Fruit fly (Drosophila melanogaster): Measurements from ENCODE around the gene CG15864.

CG15864 gene

DNA sequence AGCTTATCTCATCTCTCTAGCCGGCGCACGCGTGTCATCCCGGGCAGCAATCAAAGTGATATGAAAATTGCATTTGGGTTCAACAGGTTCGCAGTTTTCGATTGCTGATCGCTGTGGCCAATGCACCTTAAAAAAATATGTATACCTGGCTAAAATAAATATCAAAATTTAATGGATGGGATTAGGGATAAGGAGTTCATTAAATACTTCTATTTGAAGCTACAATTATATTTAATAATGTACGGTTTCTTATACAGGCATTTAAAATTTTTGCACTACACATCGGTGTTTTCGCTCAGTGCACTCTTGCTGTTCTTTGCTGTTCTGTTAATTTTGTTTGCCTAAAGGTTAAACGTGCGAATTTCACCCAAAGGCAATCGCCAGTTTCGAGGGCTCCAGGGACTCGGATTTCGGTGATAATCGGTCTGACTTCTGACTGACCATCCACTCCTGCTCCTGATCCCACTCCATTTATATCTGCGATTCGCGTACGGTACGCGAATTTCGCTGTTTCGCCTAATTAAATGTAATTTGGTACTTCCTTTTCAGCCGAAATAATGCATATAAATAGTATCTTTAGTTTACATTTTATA is 24.4 kb downstream of the CG15864 start:
- no peak for TF ChIP-seq D1 (tag; optimal IDR thresholded peaks at IDR 0.05)
- TF ChIP-seq fd96Ca (GFP tag; IDR thresholded peaks at IDR 0.05): no peak
- no peak for TF ChIP-seq CG8301 (tag; optimal IDR thresholded peaks at IDR 0.05)
- TF ChIP-seq Snoo (tag; optimal IDR thresholded peaks at IDR 0.05): peak; percentile 56

DNA sequence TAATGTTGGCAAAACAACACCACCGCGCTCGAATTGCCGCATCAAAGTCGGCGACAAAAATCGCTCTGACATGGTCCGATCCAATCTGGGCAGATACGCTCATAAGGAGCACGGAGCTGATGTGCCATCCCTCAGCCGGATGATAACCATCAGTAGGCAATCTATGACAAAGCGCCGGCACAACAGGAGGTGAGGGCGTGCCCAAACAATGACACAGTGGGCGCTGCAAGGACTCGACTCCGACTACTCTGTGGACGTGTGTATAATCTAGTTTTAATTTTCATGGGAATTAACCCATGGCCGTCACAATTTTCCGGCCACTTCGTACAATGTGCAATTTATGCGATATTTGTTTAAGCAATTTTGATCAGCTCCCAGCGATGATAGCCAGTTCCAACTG is 26.8 kb downstream of the CG15864 start:
- no peak for TF ChIP-seq CG8301 (tag; optimal IDR thresholded peaks at IDR 0.05)
- TF ChIP-seq CG13204 (GFP tag; optimal IDR thresholded peaks at IDR 0.05): no peak
- TF ChIP-seq CG8159 (tag; optimal IDR thresholded peaks at IDR 0.05): no peak
- TF ChIP-seq CG17806 (tag; optimal IDR thresholded peaks at IDR 0.05): no peak
- TF ChIP-seq CG34367 (tag; optimal IDR thresholded peaks at IDR 0.05): no peak
- TF ChIP-seq Pif1B (GFP tag; optimal IDR thresholded peaks at IDR 0.05): no peak
- TF ChIP-seq CG4496 (GFP tag; IDR thresholded peaks at IDR 0.05): no peak
- no peak for TF ChIP-seq fd96Ca (GFP tag; IDR thresholded peaks at IDR 0.05)
- TF ChIP-seq CG32121 (GFP tag; IDR thresholded peaks at IDR 0.05): no peak
- no peak for TF ChIP-seq D1 (tag; optimal IDR thresholded peaks at IDR 0.05)
- TF ChIP-seq CG9948 (tag; optimal IDR thresholded peaks at IDR 0.05): no peak
- TF ChIP-seq Ets98B (GFP tag; IDR thresholded peaks at IDR 0.05): no peak
- no peak for TF ChIP-seq rn (GFP tag; IDR thresholded peaks at IDR 0.05)
- no peak for TF ChIP-seq EcR (GFP tag; optimal IDR thresholded peaks at IDR 0.05)
- no peak for TF ChIP-seq gl (tag; optimal IDR thresholded peaks at IDR 0.05)
- TF ChIP-seq Pif1A (GFP tag; optimal IDR thresholded peaks at IDR 0.05): no peak
- no peak for TF ChIP-seq CG10348 (GFP tag; IDR thresholded peaks at IDR 0.05)
- TF ChIP-seq Snoo (tag; optimal IDR thresholded peaks at IDR 0.05): no peak

DNA sequence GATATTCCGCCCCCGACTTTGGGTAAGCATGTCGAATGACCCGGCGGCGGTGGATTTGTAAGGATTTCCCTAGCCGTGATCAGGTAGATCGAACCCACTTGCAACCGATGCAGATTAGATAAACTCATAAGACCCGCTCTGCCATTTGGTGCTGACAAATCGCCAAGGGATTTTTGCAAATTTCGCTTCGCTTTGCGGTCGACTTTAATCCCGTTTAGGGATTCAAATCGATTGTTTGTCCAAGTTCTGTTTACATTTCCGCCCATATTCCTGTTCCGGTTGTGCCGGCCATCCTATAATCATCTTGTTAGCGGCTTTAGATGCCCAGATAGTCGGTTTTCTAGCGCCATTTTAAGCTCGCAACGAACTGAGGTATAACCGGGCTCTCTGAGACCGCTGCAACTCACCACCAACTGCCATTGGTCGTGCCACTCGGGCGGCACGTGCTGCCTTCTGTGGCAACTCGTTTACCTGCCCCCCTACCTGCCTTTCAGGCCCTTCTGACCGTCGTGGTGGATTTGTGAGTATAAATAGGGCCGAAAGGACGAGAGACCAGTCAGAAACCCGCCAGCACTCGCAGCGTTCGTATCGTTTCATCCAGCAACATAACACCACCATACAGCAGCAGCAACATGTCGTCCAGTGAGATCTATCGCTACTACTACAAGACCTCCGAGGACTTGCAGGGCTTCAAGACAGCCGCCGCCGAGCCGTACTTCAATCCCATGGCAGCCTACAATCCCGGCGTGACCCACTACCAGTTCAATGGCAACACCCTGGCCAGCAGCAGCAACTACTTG is 29.5 kb downstream of the CG15864 start, which contains the start of gene ato:
Gene ato (plus strand): TSS at position 559 of the 800 bp plus-strand sequence.
- no peak for TF ChIP-seq Pif1B (GFP tag; optimal IDR thresholded peaks at IDR 0.05)
- TF ChIP-seq fd96Ca (GFP tag; IDR thresholded peaks at IDR 0.05): no peak
- peak; percentile 18 for TF ChIP-seq CG13204 (GFP tag; optimal IDR thresholded peaks at IDR 0.05)

DNA sequence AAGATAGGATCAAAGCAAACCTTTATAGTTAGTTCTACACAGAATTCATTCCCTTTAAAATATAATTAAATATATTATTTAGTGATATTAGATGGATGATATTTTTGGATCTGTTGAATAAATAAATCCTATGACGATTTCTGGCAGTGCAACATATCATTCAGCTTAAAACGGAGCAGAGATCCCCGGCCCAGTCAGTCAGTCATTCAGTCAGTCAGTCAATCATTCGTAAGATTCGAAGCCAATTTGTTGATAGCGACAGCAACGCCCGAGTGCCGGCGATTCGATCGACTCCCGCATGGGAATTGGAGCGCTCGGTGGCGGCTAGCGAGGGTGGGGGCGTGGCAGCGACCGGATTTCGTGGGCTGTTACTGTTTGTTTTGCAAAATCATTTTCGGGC is 31.7 kb downstream of the CG15864 start:
- TF ChIP-seq Snoo (tag; optimal IDR thresholded peaks at IDR 0.05) (no peak), Pif1B (GFP tag; optimal IDR thresholded peaks at IDR 0.05) (no peak), Ets98B (GFP tag; IDR thresholded peaks at IDR 0.05) (no peak), CG12605 (GFP tag; IDR thresholded peaks at IDR 0.05) (no peak), CG10348 (GFP tag; IDR thresholded peaks at IDR 0.05) (no peak), CG17806 (tag; optimal IDR thresholded peaks at IDR 0.05) (no peak), rn (GFP tag; IDR thresholded peaks at IDR 0.05) (no peak), CG8159 (tag; optimal IDR thresholded peaks at IDR 0.05) (no peak), CG15710 (tag; optimal IDR thresholded peaks at IDR 0.05) (no peak), CG13204 (GFP tag; optimal IDR thresholded peaks at IDR 0.05) (no peak), CG9948 (tag; optimal IDR thresholded peaks at IDR 0.05) (no peak), EcR (GFP tag; optimal IDR thresholded peaks at IDR 0.05) (no peak), D1 (tag; optimal IDR thresholded peaks at IDR 0.05) (no peak), CG34367 (tag; optimal IDR thresholded peaks at IDR 0.05) (no peak), CG8301 (tag; optimal IDR thresholded peaks at IDR 0.05) (no peak)

DNA sequence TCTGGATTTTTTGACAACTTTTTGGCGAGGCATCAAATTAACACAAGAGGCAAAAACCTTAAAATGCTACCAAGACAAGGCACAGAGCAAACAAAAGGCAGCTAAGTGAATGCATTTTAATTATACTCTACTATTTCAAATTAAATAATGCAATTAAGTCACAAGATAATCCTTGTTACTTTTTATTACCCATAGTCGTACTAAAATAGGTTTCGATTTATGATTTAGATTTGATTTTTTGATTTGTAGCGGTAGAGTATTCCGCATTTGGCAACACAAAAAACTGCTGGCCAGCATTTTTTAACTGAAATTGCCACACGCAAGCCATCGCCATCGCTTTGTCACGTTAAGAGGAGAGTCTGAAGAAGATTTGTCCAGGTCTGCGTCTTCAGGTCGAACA is 34.5 kb downstream of the CG15864 start:
- TF ChIP-seq Pif1B (GFP tag; optimal IDR thresholded peaks at IDR 0.05) (no peak), rn (GFP tag; IDR thresholded peaks at IDR 0.05) (no peak), fd96Ca (GFP tag; IDR thresholded peaks at IDR 0.05) (no peak), D1 (tag; optimal IDR thresholded peaks at IDR 0.05) (no peak), Snoo (tag; optimal IDR thresholded peaks at IDR 0.05) (peak; percentile 13)

DNA sequence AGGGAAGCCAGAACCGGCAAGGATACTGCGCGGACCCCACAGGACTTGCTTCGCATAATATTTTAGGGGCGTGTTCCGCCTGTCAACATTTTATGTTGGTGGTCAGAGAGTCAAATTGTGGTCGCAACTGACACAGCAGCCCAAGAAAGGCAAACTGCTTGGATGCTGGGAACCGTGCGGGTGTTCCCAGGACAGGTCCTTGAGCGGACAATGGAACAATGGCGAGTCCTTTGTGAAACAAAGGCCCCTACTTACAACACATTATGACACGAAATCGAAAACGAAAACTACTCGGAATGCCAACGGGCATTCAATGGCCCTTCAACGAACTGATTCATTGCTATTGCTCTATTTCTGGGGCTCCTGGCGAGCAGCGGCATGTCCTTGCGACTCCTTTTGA is 36.0 kb downstream of the CG15864 start:
- TF ChIP-seq D1 (tag; optimal IDR thresholded peaks at IDR 0.05): no peak
- no peak for TF ChIP-seq rn (GFP tag; IDR thresholded peaks at IDR 0.05)
- TF ChIP-seq CG8159 (tag; optimal IDR thresholded peaks at IDR 0.05): no peak

DNA sequence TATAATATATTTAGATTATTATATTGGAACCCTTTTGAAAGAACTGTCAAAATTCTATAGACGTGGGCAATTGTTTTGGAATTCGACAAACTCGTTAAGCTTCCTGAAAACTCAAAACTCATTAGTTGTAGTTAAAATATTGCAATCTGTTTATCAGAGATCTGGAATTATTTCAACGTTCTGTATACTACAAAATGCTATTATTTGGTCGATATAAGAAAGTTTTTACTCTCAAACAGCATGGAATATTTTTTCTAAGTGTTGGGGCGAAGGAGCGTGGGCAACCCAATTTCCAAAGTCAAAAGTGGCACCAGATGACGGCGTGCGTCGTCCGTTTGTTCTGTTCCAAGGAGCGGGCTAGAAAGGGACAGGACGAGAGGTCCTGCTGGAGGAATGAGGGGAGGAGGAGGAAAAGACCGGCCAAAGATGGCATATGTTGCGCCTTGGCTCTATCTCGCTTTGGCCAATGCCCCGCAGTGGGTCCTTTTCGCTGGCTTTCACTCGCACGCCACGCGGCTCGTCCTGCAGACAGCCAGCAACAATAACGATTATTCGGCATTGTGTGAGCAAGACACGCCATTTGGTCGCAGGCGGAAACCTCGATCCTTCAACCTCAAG is 37.6 kb downstream of the CG15864 start:
- TF ChIP-seq D1 (tag; optimal IDR thresholded peaks at IDR 0.05) (no peak), CG10348 (GFP tag; IDR thresholded peaks at IDR 0.05) (no peak), fd96Ca (GFP tag; IDR thresholded peaks at IDR 0.05) (no peak), CG4496 (GFP tag; IDR thresholded peaks at IDR 0.05) (no peak), CG8301 (tag; optimal IDR thresholded peaks at IDR 0.05) (no peak), Ets98B (GFP tag; IDR thresholded peaks at IDR 0.05) (no peak), rn (GFP tag; IDR thresholded peaks at IDR 0.05) (no peak), Pif1A (GFP tag; optimal IDR thresholded peaks at IDR 0.05) (no peak), CG13204 (GFP tag; optimal IDR thresholded peaks at IDR 0.05) (no peak), CG12605 (GFP tag; IDR thresholded peaks at IDR 0.05) (no peak), CG9948 (tag; optimal IDR thresholded peaks at IDR 0.05) (no peak), CG15710 (tag; optimal IDR thresholded peaks at IDR 0.05) (no peak), CG8159 (tag; optimal IDR thresholded peaks at IDR 0.05) (no peak), CG14655 (GFP tag; optimal IDR thresholded peaks at IDR 0.05) (no peak)
